Fruit fly (Drosophila melanogaster): ENCODE results near the gene mab-21.

The mab-21 gene

DNA sequence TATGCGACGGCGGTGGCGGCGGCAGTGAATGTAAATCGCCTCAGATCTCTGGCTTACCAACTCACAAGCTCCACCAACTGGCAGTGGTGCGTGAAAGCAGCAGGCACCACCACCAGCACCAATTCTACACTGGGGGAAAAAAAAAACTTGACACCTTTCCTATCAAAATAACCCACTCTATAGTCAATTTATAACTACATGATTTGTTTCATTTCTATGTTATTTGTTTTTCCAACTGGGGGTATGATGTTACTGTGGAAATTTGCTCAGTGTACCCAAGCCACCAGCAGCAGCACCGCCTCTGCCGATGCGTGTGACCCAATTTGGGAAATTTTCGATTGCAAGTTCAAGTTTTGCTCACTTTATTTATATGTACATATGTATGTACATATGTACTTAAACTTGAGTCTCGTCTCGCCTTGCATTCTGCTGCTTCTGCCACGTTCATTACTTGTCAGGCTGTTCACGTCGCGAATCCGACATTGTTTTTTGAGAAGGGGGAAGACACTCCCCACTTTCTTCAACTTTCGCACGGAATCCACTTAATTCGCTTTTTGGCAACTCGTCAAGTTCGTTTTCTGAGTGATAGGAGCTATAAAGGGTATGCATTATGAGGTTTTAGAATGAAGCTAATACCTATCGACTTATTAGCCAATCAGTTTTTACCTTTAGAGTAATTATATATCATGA is 46.3 kb upstream of the mab-21 start (continued):
- TF ChIP-seq CG2199 (GFP tag; IDR thresholded peaks at IDR 0.05) (no peak), cg (GFP tag; optimal IDR thresholded peaks at IDR 0.05) (no peak), Six4 (GFP tag; optimal IDR thresholded peaks at IDR 0.05) (no peak), CG14965 (GFP tag; optimal IDR thresholded peaks at IDR 0.05; ENCODE audit: borderline replicate concordance) (no peak), CG8478 (optimal IDR thresholded peaks at IDR 0.05) (no peak), Sox102F (GFP tag; optimal IDR thresholded peaks at IDR 0.05) (peak; percentile 67), CG12299 (tag; optimal IDR thresholded peaks at IDR 0.05) (no peak), tx (GFP tag; optimal IDR thresholded peaks at IDR 0.05) (no peak), zen (tag; optimal IDR thresholded peaks at IDR 0.05) (no peak), CG8944 (GFP tag; optimal IDR thresholded peaks at IDR 0.05) (no peak), CG13287 (GFP tag; IDR thresholded peaks at IDR 0.05; ENCODE audit: partially characterized antibody) (no peak), CG6813 (GFP tag; optimal IDR thresholded peaks at IDR 0.05) (no peak), run (tag; optimal IDR thresholded peaks at IDR 0.05) (no peak), CG31365 (tag; optimal IDR thresholded peaks at IDR 0.05) (no peak), CG12219 (GFP tag; optimal IDR thresholded peaks at IDR 0.05) (no peak), odd (GFP tag; optimal IDR thresholded peaks at IDR 0.05) (no peak), CG15479 (GFP tag; optimal IDR thresholded peaks at IDR 0.05) (no peak), CG32772 (GFP tag; IDR thresholded peaks at IDR 0.05) (no peak), eyg (GFP tag; optimal IDR thresholded peaks at IDR 0.05) (no peak), CG13296 (GFP tag; optimal IDR thresholded peaks at IDR 0.05) (no peak), CG17359 (tag; optimal IDR thresholded peaks at IDR 0.05) (peak; percentile 62), CG1602 (GFP tag; optimal IDR thresholded peaks at IDR 0.05) (peak; percentile 18), repo (GFP tag; optimal IDR thresholded peaks at IDR 0.05) (no peak), bigmax (GFP tag; optimal IDR thresholded peaks at IDR 0.05) (no peak), lov (optimal IDR thresholded peaks at IDR 0.05) (no peak), lov (GFP tag; IDR thresholded peaks at IDR 0.05) (no peak), BtbVII (GFP tag; optimal IDR thresholded peaks at IDR 0.05) (no peak), Jarid2 (GFP tag; optimal IDR thresholded peaks at IDR 0.05) (no peak), CG2202 (tag; optimal IDR thresholded peaks at IDR 0.05) (no peak), sob (GFP tag; IDR thresholded peaks at IDR 0.05) (no peak), psq (GFP tag; optimal IDR thresholded peaks at IDR 0.05) (no peak), pho (GFP tag; optimal IDR thresholded peaks at IDR 0.05) (no peak), Sry-δ (GFP tag; optimal IDR thresholded peaks at IDR 0.05) (no peak), CG2129 (GFP tag; IDR thresholded peaks at IDR 0.05; ENCODE audit: partially characterized antibody) (no peak), nerfin-1 (tag; optimal IDR thresholded peaks at IDR 0.05) (no peak), E2f1 (GFP tag; IDR thresholded peaks at IDR 0.05) (no peak), salm (tag; optimal IDR thresholded peaks at IDR 0.05) (no peak), Hand (GFP tag; optimal IDR thresholded peaks at IDR 0.05) (no peak), fd96Cb (tag; optimal IDR thresholded peaks at IDR 0.05) (peak; percentile 33), CG12942 (GFP tag; optimal IDR thresholded peaks at IDR 0.05) (no peak), cato (GFP tag; optimal IDR thresholded peaks at IDR 0.05; ENCODE audit: borderline replicate concordance) (no peak), zfh1 (GFP tag; IDR thresholded peaks at IDR 0.05) (peak; percentile 60; the same call in 2 of the 3 replicates), CG11504 (tag; optimal IDR thresholded peaks at IDR 0.05) (peak; percentile 57)
